Worm (Caenorhabditis elegans) whole organism, L4/young adult: Measurements from ENCODE around the gene hmg-1.2.

Experiments
- W03F9.2 ChIP-seq: fragments of 150-350 bp; optimal IDR thresholded peaks from 2 replicates; lab custom pipeline; 2014; ENCODE audit warnings: missing biosample characterization, missing genetic modification characterization
- dao-5 ChIP-seq: sonication (generic microtip); optimal IDR thresholded peaks from 2 replicates; lab custom pipeline; 2016; ENCODE audit warnings: missing genotype, missing genetic modification characterization, moderate library complexity, missing compliant biosample characterization
- him-1 ChIP-seq: sonication (generic microtip); optimal IDR thresholded peaks from 2 replicates; lab custom pipeline; 2016; ENCODE audit warnings: missing genotype, missing genetic modification reagents, missing genetic modification characterization, missing compliant biosample characterization

- no peak for TF ChIP-seq W03F9.2
- TF ChIP-seq dao-5 (tag; lab: Kevin White, UChicago), result no peak
- no peak for TF ChIP-seq him-1 (tag; lab: Kevin White, UChicago)
Measured at ce11 chrIII:6315515-6315914, 35.3 kb downstream of the hmg-1.2 start.
